Worm (Caenorhabditis elegans): ENCODE measurements around the gene F37B12.1.

- no peak for TF ChIP-seq egl-27 (tag; optimal IDR thresholded peaks at IDR 0.05)
- no peak for TF ChIP-seq snpc-1.2 (GFP tag; IDR thresholded peaks at IDR 0.05)
Measured at ce11 chrII:8987962-8988361, 41.1 kb downstream of the F37B12.1 start, which contains the start of gene C18E9.8.
